Fruit fly (Drosophila melanogaster): ENCODE data around the gene GAPsec.

DNA sequence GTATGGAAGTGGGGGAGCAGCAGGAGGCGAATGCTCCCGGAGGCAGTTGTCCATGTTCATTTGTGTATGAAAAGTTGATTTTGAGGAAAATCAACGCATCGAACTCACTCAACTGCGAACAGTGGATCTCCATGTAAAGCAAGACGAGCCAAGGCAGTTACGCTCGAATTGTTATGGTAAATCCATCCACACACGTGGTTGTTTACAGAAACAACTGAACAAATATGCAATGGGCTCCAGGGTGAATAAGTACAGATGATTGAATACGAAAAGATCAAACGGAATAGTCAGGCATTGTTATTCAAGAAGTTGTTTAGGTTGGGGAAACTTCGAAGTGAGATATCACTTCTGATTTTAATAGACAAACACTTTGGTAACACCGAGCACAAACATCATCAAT lies 39.6 kb downstream of the GAPsec start:
- TF ChIP-seq Sin3A (optimal IDR thresholded peaks at IDR 0.05), result no peak
- no peak for TF ChIP-seq ttk (optimal IDR thresholded peaks at IDR 0.05)
- TF ChIP-seq insv (optimal IDR thresholded peaks at IDR 0.05), result no peak
- no peak for TF ChIP-seq h (optimal IDR thresholded peaks at IDR 0.05)
- no peak for TF ChIP-seq psq (optimal IDR thresholded peaks at IDR 0.05)
- no peak for TF ChIP-seq Myc (optimal IDR thresholded peaks at IDR 0.05)
